Fruit fly (Drosophila melanogaster) whole organism, embryonic: ENCODE data around the gene Der-2.

Source experiments
- Bteb2 ChIP-seq: fragments of 200-800 bp; sonication (Bioruptor generic); optimal IDR thresholded peaks from 2 replicates; lab custom pipeline; 2016; ENCODE audit warnings: missing biosample characterization, missing genetic modification characterization
- CG10321 ChIP-seq: fragments of 200-800 bp; sonication (Bioruptor generic); IDR thresholded peaks from 2 replicates; pipeline ENCODE4 v1.3.6; 2022; ENCODE audit warnings: missing biosample characterization, missing genetic modification characterization
- CG11695 ChIP-seq: fragments of 200-800 bp; sonication (Bioruptor generic); IDR thresholded peaks from 3 replicates; pipeline ENCODE4 v1.3.6; 2022; ENCODE audit warnings: missing biosample characterization, missing genetic modification characterization
- CG11723 ChIP-seq: fragments of 200-800 bp; sonication (Bioruptor generic); optimal IDR thresholded peaks from 2 replicates; lab custom pipeline; 2017; ENCODE audit warnings: missing biosample characterization, mild to moderate bottlenecking, missing genetic modification characterization
- CG12104 ChIP-seq: fragments of 200-800 bp; sonication (Bioruptor generic); optimal IDR thresholded peaks from 3 replicates; lab custom pipeline; 2016; ENCODE audit warnings: missing biosample characterization, missing genetic modification characterization
- CG15514 ChIP-seq: fragments of 200-800 bp; sonication (Bioruptor generic); optimal IDR thresholded peaks from 3 replicates; lab custom pipeline; 2017; ENCODE audit warnings: missing biosample characterization, missing genetic modification characterization, mild to moderate bottlenecking, moderate library complexity, missing genetic modification reagents
- CG17912 ChIP-seq: fragments of 200-800 bp; sonication (Bioruptor generic); optimal IDR thresholded peaks from 2 replicates; lab custom pipeline; 2018; ENCODE audit warnings: missing biosample characterization, mild to moderate bottlenecking, missing genetic modification characterization
- CG18619 ChIP-seq: fragments of 200-800 bp; sonication (Bioruptor generic); optimal IDR thresholded peaks from 3 replicates; lab custom pipeline; 2017; ENCODE audit warnings: missing biosample characterization, mild to moderate bottlenecking, missing genetic modification characterization
- CG31441 ChIP-seq: fragments of 200-800 bp; sonication (Bioruptor generic); IDR thresholded peaks from 2 replicates; pipeline ENCODE4 v1.3.6; 2022; ENCODE audit warnings: missing biosample characterization, missing genetic modification characterization
- CG33557 ChIP-seq: fragments of 200-800 bp; sonication (Bioruptor generic); optimal IDR thresholded peaks from 2 replicates; lab custom pipeline; 2019; ENCODE audit warnings: missing biosample characterization, mild to moderate bottlenecking, missing genetic modification characterization, moderate library complexity
- CG42726 ChIP-seq: fragments of 200-800 bp; sonication (Bioruptor generic); IDR thresholded peaks from 2 replicates; pipeline ENCODE4 v1.3.6; 2022; ENCODE audit warnings: missing biosample characterization, missing genetic modification characterization; ENCODE audit not compliant: partially characterized antibody
- CG4424 ChIP-seq: fragments of 200-800 bp; sonication (Bioruptor generic); optimal IDR thresholded peaks from 3 replicates; lab custom pipeline; 2016; ENCODE audit warnings: missing biosample characterization, missing genetic modification characterization
- CG4617 ChIP-seq: fragments of 200-800 bp; sonication (Bioruptor generic); optimal IDR thresholded peaks from 3 replicates; lab custom pipeline; 2016; ENCODE audit warnings: missing biosample characterization, missing genetic modification characterization, borderline replicate concordance
- CG5180 ChIP-seq: fragments of 200-800 bp; sonication (Bioruptor generic); optimal IDR thresholded peaks from 3 replicates; lab custom pipeline; 2017; ENCODE audit warnings: missing biosample characterization, missing genetic modification characterization, mild to moderate bottlenecking, moderate library complexity, missing genetic modification reagents
- CG8089 ChIP-seq: fragments of 200-800 bp; sonication (Bioruptor generic); optimal IDR thresholded peaks from 3 replicates; lab custom pipeline; 2016; ENCODE audit warnings: missing biosample characterization, missing genetic modification characterization
- CG8944 ChIP-seq: fragments of 200-800 bp; sonication (Bioruptor generic); optimal IDR thresholded peaks from 3 replicates; lab custom pipeline; 2016; ENCODE audit warnings: missing biosample characterization, missing genetic modification characterization
- CoRest ChIP-seq: fragments of 200-800 bp; sonication (Bioruptor generic); optimal IDR thresholded peaks from 3 replicates; lab custom pipeline; 2018; ENCODE audit warnings: missing biosample characterization, mild to moderate bottlenecking, missing genetic modification characterization, moderate library complexity
- D ChIP-seq, 2 experiments: fragments of 200-800 bp in 1 of 2; fragments of >200 bp in 1 of 2; sonication (Bioruptor generic) in 1 of 2; optimal IDR thresholded peaks; 2 replicates in 1 of 2; 3 replicates in 1 of 2; lab custom pipeline; 2017; ENCODE audit warnings: mild to moderate bottlenecking in 1 of 2, missing biosample characterization in 1 of 2, missing genetic modification characterization in 1 of 2, missing genetic modification reagents in 1 of 2
- Dip2 ChIP-seq: fragments of 200-800 bp; sonication (Bioruptor generic); IDR thresholded peaks from 2 replicates; pipeline ENCODE4 v1.3.6; 2022; ENCODE audit warnings: missing biosample characterization, missing genetic modification characterization
- E2f1 ChIP-seq: fragments of 200-800 bp; sonication (Bioruptor generic); IDR thresholded peaks from 2 replicates; pipeline ENCODE4 v1.3.6; 2022; ENCODE audit warnings: missing biosample characterization, missing genetic modification characterization
- H2.0 ChIP-seq: fragments of 200-800 bp; sonication (Bioruptor generic); IDR thresholded peaks from 2 replicates; pipeline ENCODE4 v1.3.6; 2022; ENCODE audit warnings: missing biosample characterization, missing genetic modification characterization
- HLH4C ChIP-seq: fragments of 200-800 bp; sonication (Bioruptor generic); IDR thresholded peaks from 3 replicates; pipeline ENCODE4 v1.3.6; 2022; ENCODE audit warnings: missing biosample characterization, missing genetic modification characterization; ENCODE audit not compliant: partially characterized antibody
- HmgZ ChIP-seq: fragments of 200-800 bp; sonication (Bioruptor generic); optimal IDR thresholded peaks from 2 replicates; lab custom pipeline; 2018; ENCODE audit warnings: missing biosample characterization, mild to moderate bottlenecking, missing genetic modification characterization
- Sin3A ChIP-seq: fragments of >200 bp; optimal IDR thresholded peaks from 2 replicates; lab custom pipeline; 2018
- Sox100B ChIP-seq: fragments of 200-800 bp; sonication (Bioruptor generic); optimal IDR thresholded peaks from 3 replicates; lab custom pipeline; 2018; ENCODE audit warnings: missing biosample characterization, mild to moderate bottlenecking, missing genetic modification characterization
- Tbp ChIP-seq: fragments of >200 bp; optimal IDR thresholded peaks from 2 replicates; lab custom pipeline; 2018; ENCODE audit warnings: missing biosample characterization, missing genetic modification characterization
- abd-A ChIP-seq: fragments of 200-800 bp; sonication (Bioruptor generic); optimal IDR thresholded peaks from 3 replicates; lab custom pipeline; 2019; ENCODE audit warnings: missing biosample characterization, mild to moderate bottlenecking, missing genetic modification characterization, moderate library complexity
- ara ChIP-seq: fragments of 200-800 bp; sonication (Bioruptor generic); IDR thresholded peaks from 2 replicates; pipeline ENCODE4 v1.3.6; 2022; ENCODE audit warnings: missing biosample characterization, missing genetic modification characterization
- bcd ChIP-seq: fragments of 200-800 bp; sonication (Bioruptor generic); optimal IDR thresholded peaks from 2 replicates; lab custom pipeline; 2017; ENCODE audit warnings: missing biosample characterization, mild to moderate bottlenecking, missing genetic modification characterization
- cg ChIP-seq: fragments of 200-800 bp; sonication (Bioruptor generic); optimal IDR thresholded peaks from 3 replicates; lab custom pipeline; 2019; ENCODE audit warnings: missing biosample characterization, mild to moderate bottlenecking, missing genetic modification characterization, moderate library complexity
- en ChIP-seq: fragments of 200-800 bp; sonication (Bioruptor generic); optimal IDR thresholded peaks from 2 replicates; lab custom pipeline; 2016; ENCODE audit warnings: missing biosample characterization, missing genetic modification characterization
- eve ChIP-seq, 2 experiments: fragments of >200 bp; optimal IDR thresholded peaks; 2 replicates each; lab custom pipeline; 2017; ENCODE audit warnings: missing biosample characterization in 2 of 2, missing genetic modification characterization in 2 of 2
- fd96Cb ChIP-seq: fragments of 200-800 bp; sonication (Bioruptor generic); optimal IDR thresholded peaks from 2 replicates; lab custom pipeline; 2018; ENCODE audit warnings: missing biosample characterization, mild to moderate bottlenecking, missing genetic modification characterization, moderate library complexity
- gce ChIP-seq: fragments of 200-800 bp; sonication (Bioruptor generic); IDR thresholded peaks from 3 replicates; pipeline ENCODE4 v1.3.6; 2022; ENCODE audit warnings: missing biosample characterization, missing genetic modification characterization
- gcm ChIP-seq: fragments of 200-800 bp; sonication (Bioruptor generic); optimal IDR thresholded peaks from 2 replicates; lab custom pipeline; 2019; ENCODE audit warnings: missing biosample characterization, mild to moderate bottlenecking, missing genetic modification characterization, moderate library complexity
- gsb ChIP-seq: fragments of 200-800 bp; sonication (Bioruptor generic); IDR thresholded peaks from 2 replicates; pipeline ENCODE4 v1.3.6; 2022; ENCODE audit warnings: missing biosample characterization, missing genetic modification characterization
- gt ChIP-seq: fragments of 200-800 bp; sonication (Bioruptor generic); IDR thresholded peaks from 2 replicates; pipeline ENCODE4 v1.3.6; 2022; ENCODE audit warnings: missing biosample characterization, missing genetic modification characterization
- jing ChIP-seq: fragments of 200-800 bp; sonication (Bioruptor generic); optimal IDR thresholded peaks from 2 replicates; lab custom pipeline; 2018; ENCODE audit warnings: missing biosample characterization, mild to moderate bottlenecking, missing genetic modification characterization
- klu ChIP-seq: fragments of 200-800 bp; sonication (Bioruptor generic); IDR thresholded peaks from 2 replicates; pipeline ENCODE4 v1.3.6; 2022; ENCODE audit warnings: missing biosample characterization, missing genetic modification characterization
- lab ChIP-seq: fragments of 200-800 bp; sonication (Bioruptor generic); optimal IDR thresholded peaks from 3 replicates; lab custom pipeline; 2017; ENCODE audit warnings: missing biosample characterization, missing genetic modification characterization, mild to moderate bottlenecking, moderate library complexity, missing genetic modification reagents
- lola ChIP-seq, 3 experiments: fragments of >200 bp in 2 of 3; fragments of 200-800 bp in 1 of 3; sonication (Bioruptor generic) in 1 of 3; optimal IDR thresholded peaks; 2 replicates each; lab custom pipeline; 2017 to 2019; ENCODE audit warnings: missing biosample characterization in 3 of 3, missing genetic modification characterization in 3 of 3, mild to moderate bottlenecking in 1 of 3, moderate library complexity in 1 of 3
- nau ChIP-seq: fragments of 200-800 bp; sonication (Bioruptor generic); optimal IDR thresholded peaks from 3 replicates; lab custom pipeline; 2017; ENCODE audit warnings: missing biosample characterization, mild to moderate bottlenecking, missing genetic modification characterization, missing genetic modification reagents
- onecut ChIP-seq: fragments of 200-800 bp; sonication (Bioruptor generic); IDR thresholded peaks from 2 replicates; pipeline ENCODE4 v1.3.6; 2022; ENCODE audit warnings: missing biosample characterization, missing genetic modification characterization
- prd ChIP-seq, 3 experiments: fragments of >200 bp in 2 of 3; fragments of 200-800 bp in 1 of 3; sonication (Bioruptor generic) in 1 of 3; optimal IDR thresholded peaks in 2 of 3; IDR thresholded peaks in 1 of 3; 2 replicates in 2 of 3; 3 replicates in 1 of 3; pipeline versions ENCODE4 v1.3.6 to Lab custom; 2017 to 2022; ENCODE audit warnings: missing biosample characterization in 1 of 3, missing genetic modification characterization in 1 of 3
- shn ChIP-seq: fragments of 200-800 bp; sonication (Bioruptor generic); optimal IDR thresholded peaks from 3 replicates; lab custom pipeline; 2016; ENCODE audit warnings: missing biosample characterization, missing genetic modification characterization
- sim ChIP-seq: fragments of 200-800 bp; sonication (Bioruptor generic); IDR thresholded peaks from 2 replicates; pipeline ENCODE4 v1.3.6; 2022; ENCODE audit warnings: missing biosample characterization, missing genetic modification characterization
- sisA ChIP-seq: fragments of 200-800 bp; sonication (Bioruptor generic); IDR thresholded peaks from 2 replicates; pipeline ENCODE4 v1.3.6; 2022; ENCODE audit warnings: missing biosample characterization, missing genetic modification characterization
- slp2 ChIP-seq: fragments of 200-800 bp; sonication (Bioruptor generic); optimal IDR thresholded peaks from 2 replicates; lab custom pipeline; 2016; ENCODE audit warnings: missing biosample characterization, missing genetic modification characterization
- so ChIP-seq: fragments of 200-800 bp; sonication (Bioruptor generic); IDR thresholded peaks from 3 replicates; pipeline ENCODE4 v1.3.6; 2022; ENCODE audit warnings: missing biosample characterization, missing genetic modification characterization
- trh ChIP-seq: fragments of 200-800 bp; sonication (Bioruptor generic); optimal IDR thresholded peaks from 2 replicates; lab custom pipeline; 2016; ENCODE audit warnings: missing biosample characterization, missing genetic modification characterization
- wor ChIP-seq: fragments of 200-800 bp; sonication (Bioruptor generic); IDR thresholded peaks from 2 replicates; pipeline ENCODE4 v1.3.6; 2022; ENCODE audit warnings: missing biosample characterization, missing genetic modification characterization

The Der-2 gene

DNA sequence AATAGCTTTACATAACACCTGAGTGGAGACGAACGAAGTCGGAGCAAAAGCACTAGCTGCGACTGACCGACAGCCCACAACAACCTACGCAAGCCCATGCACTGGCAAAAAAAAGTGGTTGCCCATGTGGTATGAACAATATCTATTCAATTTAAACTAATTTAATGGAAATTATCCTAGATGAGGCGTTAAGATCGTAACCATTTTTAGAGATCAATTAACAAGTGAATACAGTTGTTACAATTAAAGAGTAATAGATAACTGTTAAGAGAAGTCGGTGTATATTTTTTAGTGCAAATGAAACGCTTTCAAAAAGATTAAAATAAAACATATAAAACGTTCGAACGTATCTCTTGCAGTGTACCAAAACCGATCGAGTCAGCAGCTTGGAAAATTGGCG, 12.2 kb upstream of the Der-2 start (continued):
- TF ChIP-seq cg = no peak
- TF ChIP-seq ara (GFP tag; lab: Robert Waterston, UW) = no peak
- no peak for TF ChIP-seq prd (optimal IDR thresholded peaks at IDR 0.05; lab: Kevin White, UChicago)
- peak; percentile 38; the same call in 1 of the 3 replicates for TF ChIP-seq prd (GFP tag; IDR thresholded peaks at IDR 0.05; lab: Robert Waterston, UW)
- TF ChIP-seq CG8944 (GFP tag; lab: Kevin White, UChicago) = no peak
- TF ChIP-seq CG5180 = peak; percentile 59
- TF ChIP-seq shn = no peak
- TF ChIP-seq CG8089 (GFP tag; lab: Kevin White, UChicago) = no peak
- TF ChIP-seq CG15514 (GFP tag; lab: Kevin White, UChicago) = no peak
- TF ChIP-seq eve (GFP tag; optimal IDR thresholded peaks at IDR 0.05; lab: Kevin White, UChicago) = no peak
- no peak for TF ChIP-seq CG33557 (GFP tag; lab: Kevin White, UChicago)
- TF ChIP-seq klu (GFP tag; lab: Robert Waterston, UW) = no peak
- peak; percentile 11 for TF ChIP-seq bcd (GFP tag; lab: Kevin White, UChicago)
- peak; percentile 76 for TF ChIP-seq CG31441 (GFP tag; lab: Robert Waterston, UW)
- no peak for TF ChIP-seq Sox100B (GFP tag; lab: Kevin White, UChicago)
- no peak for TF ChIP-seq gce (GFP tag; lab: Robert Waterston, UW)
- TF ChIP-seq HLH4C = no peak
- no peak for TF ChIP-seq CG4617
- no peak for TF ChIP-seq Dip2 (GFP tag; lab: Robert Waterston, UW)
- no peak for TF ChIP-seq trh (GFP tag; lab: Kevin White, UChicago)
- TF ChIP-seq jing = peak; percentile 55
- no peak for TF ChIP-seq nau
- TF ChIP-seq slp2 (GFP tag; lab: Kevin White, UChicago) = no peak
- TF ChIP-seq HmgZ (tag; lab: Kevin White, UChicago) = no peak
- TF ChIP-seq Tbp = no peak
- peak; percentile 69 for TF ChIP-seq fd96Cb
- TF ChIP-seq Sin3A (lab: Kevin White, UChicago) = no peak
- TF ChIP-seq gcm = peak; percentile 58
- peak; percentile 55; the same call in 1 of the 2 replicates for TF ChIP-seq wor
- TF ChIP-seq lab (GFP tag; lab: Kevin White, UChicago) = peak; percentile 21
- no peak for TF ChIP-seq gsb
- no peak for TF ChIP-seq Bteb2 (GFP tag; lab: Kevin White, UChicago)
- peak; percentile 36 for TF ChIP-seq sisA (GFP tag; lab: Robert Waterston, UW)
- no peak for TF ChIP-seq sim (GFP tag; lab: Robert Waterston, UW)
- TF ChIP-seq CG17912 (GFP tag; lab: Kevin White, UChicago) = no peak
- TF ChIP-seq D (optimal IDR thresholded peaks at IDR 0.05; lab: Kevin White, UChicago) = no peak
- peak; percentile 59 for TF ChIP-seq D (GFP tag; optimal IDR thresholded peaks at IDR 0.05; lab: Kevin White, UChicago)
- TF ChIP-seq CG42726 = no peak
- peak; percentile 15 for TF ChIP-seq CG4424 (GFP tag; lab: Kevin White, UChicago)
- no peak for TF ChIP-seq CG10321 (GFP tag; lab: Robert Waterston, UW)
- TF ChIP-seq lola (GFP tag; optimal IDR thresholded peaks at IDR 0.05; lab: Kevin White, UChicago) = peak in 1 of 3 experiments; percentile 43
- no peak for TF ChIP-seq CG11695
- no peak for TF ChIP-seq abd-A (tag; lab: Kevin White, UChicago)
- peak; percentile 62 for TF ChIP-seq CoRest
- no peak for TF ChIP-seq so
- peak; percentile 50 for TF ChIP-seq CG11723 (GFP tag; lab: Kevin White, UChicago)
- TF ChIP-seq CG18619 = no peak
- 0 out of 2 replicates have a peak, but pooled peaks have one; percentile 21 for TF ChIP-seq onecut
- TF ChIP-seq en = no peak
- TF ChIP-seq CG12104 = peak; percentile 11
- no peak for TF ChIP-seq gt (GFP tag; lab: Robert Waterston, UW)
- no peak for TF ChIP-seq E2f1
- no peak for TF ChIP-seq H2.0 (GFP tag; lab: Robert Waterston, UW)
